Worm (Caenorhabditis elegans) whole organism, L1 larva: ENCODE data around the gene Y50E8A.22.
"Not testable (repeated sequence)": the region's sequence is repeated elsewhere in the genome, so short reads cannot be mapped to it uniquely, and the experiment has no call there.

Experiments used
- C34B4.2 ChIP-seq: sonication (generic microtip); optimal IDR thresholded peaks from 2 replicates; lab custom pipeline; 2017; ENCODE audit warnings: mild to moderate bottlenecking, missing genetic modification characterization, missing compliant biosample characterization
- aly-2 ChIP-seq: fragments of 150-350 bp; optimal IDR thresholded peaks from 2 replicates; lab custom pipeline; 2014; ENCODE audit warnings: missing biosample characterization, missing genetic modification characterization
- ama-1 ChIP-seq: fragments of 150-350 bp; optimal IDR thresholded peaks from 2 replicates; lab custom pipeline; 2014
- blmp-1 ChIP-seq: fragments of 150-350 bp; optimal IDR thresholded peaks from 2 replicates; lab custom pipeline; 2014; ENCODE audit warnings: missing biosample characterization, missing genetic modification characterization
- ceh-82 ChIP-seq, 3 experiments: fragments of 150-350 bp in 1 of 3; sonication (generic microtip) in 2 of 3; optimal IDR thresholded peaks; 2 replicates each; lab custom pipeline; 2014 to 2017; ENCODE audit warnings: missing biosample characterization in 3 of 3, missing genetic modification characterization in 3 of 3
- ceh-90 ChIP-seq: sonication (generic microtip); optimal IDR thresholded peaks from 2 replicates; lab custom pipeline; 2016; ENCODE audit warnings: missing genetic modification characterization, missing compliant biosample characterization
- ces-1 ChIP-seq: fragments of 150-350 bp; optimal IDR thresholded peaks from 2 replicates; lab custom pipeline; 2014; ENCODE audit warnings: missing biosample characterization, missing genetic modification reagents, missing genetic modification characterization
- dpl-1 ChIP-seq, 3 experiments: fragments of 150-350 bp in 2 of 3; sonication (generic microtip) in 1 of 3; optimal IDR thresholded peaks; 2 replicates each; lab custom pipeline; 2014 to 2017; ENCODE audit warnings: missing biosample characterization in 3 of 3, missing genetic modification characterization in 3 of 3, missing genetic modification reagents in 3 of 3
- efl-1 ChIP-seq, 4 experiments: fragments of 150-350 bp; optimal IDR thresholded peaks in 3 of 4; peaks in 1 of 4; 1 replicate in 1 of 4; 2 replicates in 3 of 4; lab custom pipeline; 2014; ENCODE audit warnings: missing biosample characterization in 2 of 4, missing genetic modification characterization in 2 of 4, missing genetic modification reagents in 2 of 4
- egl-27 ChIP-seq, 2 experiments: fragments of 150-350 bp in 1 of 2; sonication (generic microtip); optimal IDR thresholded peaks; 3 replicates each; lab custom pipeline; 2017 to 2018; ENCODE audit warnings: missing biosample characterization in 2 of 2, missing genetic modification characterization in 2 of 2, missing genetic modification reagents in 2 of 2
- elt-3 ChIP-seq, 6 experiments: fragments of 150-350 bp in 1 of 6; sonication (generic microtip); optimal IDR thresholded peaks; 2 replicates each; lab custom pipeline; 2017 to 2018; ENCODE audit warnings: missing biosample characterization in 6 of 6, missing genetic modification characterization in 6 of 6, inconsistent platforms in 1 of 6
- fkh-8 ChIP-seq: sonication (generic microtip); optimal IDR thresholded peaks from 2 replicates; lab custom pipeline; 2016; ENCODE audit warnings: mild to moderate bottlenecking, missing genetic modification characterization, missing compliant biosample characterization
- fos-1 ChIP-seq: fragments of 150-350 bp; optimal IDR thresholded peaks from 2 replicates; lab custom pipeline; 2014; ENCODE audit warnings: missing biosample characterization, missing genetic modification characterization
- jun-1 ChIP-seq: fragments of 150-350 bp; optimal IDR thresholded peaks from 2 replicates; lab custom pipeline; 2014; ENCODE audit warnings: missing biosample characterization, missing genetic modification reagents, missing genetic modification characterization
- lin-14 ChIP-seq: fragments of 200-800 bp; sonication (Bioruptor generic); optimal IDR thresholded peaks from 2 replicates; lab custom pipeline; 2018; ENCODE audit warnings: mild to moderate bottlenecking, missing genetic modification characterization, moderate library complexity, missing compliant biosample characterization
- lin-35 ChIP-seq, 2 experiments: fragments of 150-350 bp; optimal IDR thresholded peaks; 2 replicates each; lab custom pipeline; 2014; ENCODE audit warnings: missing biosample characterization in 2 of 2, missing genetic modification characterization in 2 of 2, missing genetic modification reagents in 2 of 2
- lin-39 ChIP-seq: fragments of 150-350 bp; optimal IDR thresholded peaks from 2 replicates; lab custom pipeline; 2014; ENCODE audit warnings: missing biosample characterization, missing genetic modification reagents, missing genetic modification characterization
- lsy-2 ChIP-seq, 2 experiments: fragments of 150-350 bp; optimal IDR thresholded peaks; 2 replicates each; lab custom pipeline; 2014; ENCODE audit warnings: missing biosample characterization in 2 of 2, missing genetic modification characterization in 2 of 2
- nhr-12 ChIP-seq: sonication (generic microtip); optimal IDR thresholded peaks from 2 replicates; lab custom pipeline; 2017; ENCODE audit warnings: missing biosample characterization, missing genetic modification characterization
- nhr-19 ChIP-seq: fragments of 200-800 bp; sonication (Bioruptor generic); conservative IDR thresholded peaks from 2 replicates; pipeline ENCODE4 v1.3.6; 2022; ENCODE audit warnings: missing genetic modification characterization, missing compliant biosample characterization
- nhr-47 ChIP-seq: sonication (generic microtip); optimal IDR thresholded peaks from 2 replicates; lab custom pipeline; 2016; ENCODE audit warnings: mild to moderate bottlenecking, missing genetic modification characterization, moderate library complexity, missing compliant biosample characterization
- nhr-71 ChIP-seq: sonication (generic microtip); optimal IDR thresholded peaks from 2 replicates; lab custom pipeline; 2016; ENCODE audit warnings: mild to moderate bottlenecking, missing genetic modification characterization, moderate library complexity, missing compliant biosample characterization
- nhr-76 ChIP-seq: sonication (generic microtip); optimal IDR thresholded peaks from 2 replicates; lab custom pipeline; 2017; ENCODE audit warnings: missing biosample characterization, missing genetic modification characterization
- nhr-77 ChIP-seq: fragments of 150-350 bp; optimal IDR thresholded peaks from 2 replicates; lab custom pipeline; 2014; ENCODE audit warnings: missing biosample characterization, missing genetic modification characterization
- nhr-84 ChIP-seq: sonication (generic microtip); optimal IDR thresholded peaks from 2 replicates; lab custom pipeline; 2017; ENCODE audit warnings: missing biosample characterization, missing genetic modification characterization
- nhr-85 ChIP-seq: sonication (generic microtip); peaks from one replicate; lab custom pipeline; 2016; ENCODE audit warnings: missing genetic modification characterization, inconsistent platforms, missing compliant biosample characterization
- pax-3 ChIP-seq: fragments of 200-800 bp; sonication (Bioruptor generic); optimal IDR thresholded peaks from 2 replicates; lab custom pipeline; 2018; ENCODE audit warnings: mild to moderate bottlenecking, missing genetic modification characterization, moderate library complexity, missing compliant biosample characterization
- rnt-1 ChIP-seq: sonication (generic microtip); optimal IDR thresholded peaks from 2 replicates; lab custom pipeline; 2016; ENCODE audit warnings: mild to moderate bottlenecking, missing genetic modification characterization, moderate library complexity, missing compliant biosample characterization
- skn-1 ChIP-seq: fragments of 150-350 bp; optimal IDR thresholded peaks from 2 replicates; lab custom pipeline; 2014; ENCODE audit warnings: missing biosample characterization, missing genetic modification characterization
- snpc-4 ChIP-seq: fragments of 150-350 bp; optimal IDR thresholded peaks from 2 replicates; lab custom pipeline; 2014; ENCODE audit warnings: missing biosample characterization, missing genetic modification characterization
- sptf-1 ChIP-seq: fragments of 150-350 bp; optimal IDR thresholded peaks from 2 replicates; lab custom pipeline; 2014; ENCODE audit warnings: missing biosample characterization, missing genetic modification characterization
- swsn-7 ChIP-seq: sonication (generic microtip); optimal IDR thresholded peaks from 2 replicates; lab custom pipeline; 2016; ENCODE audit warnings: missing genetic modification characterization, missing compliant biosample characterization
- unc-130 ChIP-seq: fragments of 150-350 bp; optimal IDR thresholded peaks from 2 replicates; lab custom pipeline; 2017; ENCODE audit warnings: missing biosample characterization, missing genetic modification characterization, inconsistent platforms
- unc-62 ChIP-seq: fragments of 150-350 bp; optimal IDR thresholded peaks from 2 replicates; lab custom pipeline; 2014; ENCODE audit warnings: missing biosample characterization, missing genetic modification reagents, missing genetic modification characterization
- unc-98 ChIP-seq: fragments of 200-800 bp; sonication (Bioruptor generic); IDR thresholded peaks from 2 replicates; pipeline ENCODE4 v1.3.6; 2022; ENCODE audit warnings: missing genetic modification characterization, missing compliant biosample characterization

Y50E8A.22 gene

DNA sequence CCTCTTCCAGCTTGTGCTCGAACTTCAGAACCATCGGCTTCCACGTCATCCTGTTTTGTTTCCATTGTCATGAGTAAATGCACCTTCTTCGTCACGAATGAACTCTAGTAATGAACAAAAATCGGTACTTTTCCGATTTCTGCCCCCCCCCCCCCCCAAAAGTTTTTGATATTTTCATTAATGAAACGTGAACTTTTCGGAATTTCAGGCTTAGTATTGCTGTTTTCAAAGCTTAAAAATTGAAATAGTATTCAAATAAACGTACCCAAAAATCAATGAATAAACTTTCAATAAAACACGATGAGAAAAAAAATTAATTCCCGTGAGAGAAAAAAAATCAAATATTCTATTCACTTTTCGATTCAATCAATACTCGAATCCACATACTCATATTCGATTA, 30.8 kb upstream of the Y50E8A.22 start, which contains the start of the genes scrm-7 and Y50E8A.10:
TSS of gene scrm-7 (minus strand) at position 101 of the 400 bp plus-strand sequence.
TSS of gene Y50E8A.10 (plus strand) at position 353 of the 400 bp plus-strand sequence.
- no peak for TF ChIP-seq unc-130 (tag; lab: Kevin White, UChicago)
- no peak for TF ChIP-seq ceh-90 (tag; lab: Kevin White, UChicago)
- no peak for TF ChIP-seq nhr-12 (tag; lab: Kevin White, UChicago)
- no peak for TF ChIP-seq efl-1 (optimal IDR thresholded peaks at IDR 0.05; lab: Kevin White, UChicago)
- TF ChIP-seq efl-1 (GFP tag; optimal IDR thresholded peaks at IDR 0.05 in 1 of 2; lab: Kevin White, UChicago): no peak
- no peak for TF ChIP-seq fkh-8 (tag; lab: Kevin White, UChicago)
- no peak for TF ChIP-seq nhr-84 (tag; lab: Kevin White, UChicago)
- no peak for TF ChIP-seq blmp-1 (tag; lab: Kevin White, UChicago)

DNA sequence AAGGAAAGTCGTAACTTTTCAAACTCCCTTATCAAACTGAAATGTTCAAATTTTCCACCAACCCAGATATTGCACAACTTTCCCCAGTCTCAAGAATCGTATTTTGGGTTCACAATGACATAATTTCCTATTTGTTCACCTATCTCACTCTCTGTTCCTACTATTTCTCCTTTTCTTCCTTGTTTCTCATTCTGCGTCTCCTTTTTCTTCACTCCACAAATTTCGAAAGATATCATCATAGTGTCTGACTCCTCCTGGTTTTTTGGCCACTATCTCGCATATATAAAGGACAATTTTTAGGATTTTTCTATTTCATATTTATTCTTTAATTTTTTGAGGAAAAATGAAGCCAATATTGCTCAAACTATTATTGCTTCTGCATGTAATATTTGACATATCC, 24.2 kb upstream of the Y50E8A.22 start, which contains the start of gene haf-7:
TSS of gene haf-7 (plus strand) at position 211 of the 400 bp plus-strand sequence.
- peak; percentile 36 for TF ChIP-seq rnt-1 (tag; lab: Kevin White, UChicago)
- TF ChIP-seq jun-1 (tag; lab: Kevin White, UChicago): peak; percentile 21
- TF ChIP-seq lin-35 (GFP tag; optimal IDR thresholded peaks at IDR 0.05; lab: Kevin White, UChicago): peak; percentile 22 to 33
- peak in 2 of 6 experiments; percentile 10 to 44 for TF ChIP-seq elt-3 (tag; optimal IDR thresholded peaks at IDR 0.05; lab: Kevin White, UChicago)
- TF ChIP-seq fos-1 (tag; lab: Kevin White, UChicago): peak; percentile 22
- TF ChIP-seq efl-1 (optimal IDR thresholded peaks at IDR 0.05; lab: Kevin White, UChicago): peak; percentile 39 to 50
- TF ChIP-seq efl-1 (GFP tag; optimal IDR thresholded peaks at IDR 0.05 in 1 of 2; lab: Kevin White, UChicago): no peak
- peak in 1 of 2 experiments; percentile 67 for TF ChIP-seq lsy-2 (tag; optimal IDR thresholded peaks at IDR 0.05; lab: Kevin White, UChicago)
- TF ChIP-seq nhr-19: no peak
- TF ChIP-seq ama-1 (lab: Kevin White, UChicago): no peak
- no peak for TF ChIP-seq nhr-76 (tag; lab: Kevin White, UChicago)
- peak in 2 of 3 experiments; percentile 1 to 11 for TF ChIP-seq dpl-1 (GFP tag; optimal IDR thresholded peaks at IDR 0.05; lab: Kevin White, UChicago)
- TF ChIP-seq skn-1 (tag; lab: Kevin White, UChicago): peak; percentile 83

DNA sequence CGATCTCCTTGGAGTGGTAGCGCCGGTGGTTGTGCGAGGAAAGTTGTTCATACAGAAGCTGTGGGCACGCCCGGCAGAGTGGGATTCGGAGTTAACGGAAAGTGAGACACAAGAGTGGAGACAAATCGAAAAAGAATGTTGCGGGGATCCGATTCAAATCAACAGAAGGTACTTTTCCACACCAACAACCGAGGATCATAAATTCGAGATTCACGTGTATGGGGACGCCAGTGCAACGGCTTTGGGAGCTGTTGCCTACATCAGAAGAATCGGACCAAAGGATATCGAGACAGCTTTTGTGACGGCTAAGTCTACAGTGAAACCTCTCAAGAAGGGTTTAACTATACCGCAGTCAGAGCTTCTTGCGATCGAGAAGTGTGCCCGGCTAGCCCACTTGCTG, 14.7 kb upstream of the Y50E8A.22 start:
- TF ChIP-seq ceh-82 (tag; optimal IDR thresholded peaks at IDR 0.05; lab: Kevin White, UChicago) (no peak), efl-1 (optimal IDR thresholded peaks at IDR 0.05; lab: Kevin White, UChicago) (no peak), efl-1 (GFP tag; optimal IDR thresholded peaks at IDR 0.05 in 1 of 2; lab: Kevin White, UChicago) (peak in 1 of 2 experiments; percentile 79)

DNA sequence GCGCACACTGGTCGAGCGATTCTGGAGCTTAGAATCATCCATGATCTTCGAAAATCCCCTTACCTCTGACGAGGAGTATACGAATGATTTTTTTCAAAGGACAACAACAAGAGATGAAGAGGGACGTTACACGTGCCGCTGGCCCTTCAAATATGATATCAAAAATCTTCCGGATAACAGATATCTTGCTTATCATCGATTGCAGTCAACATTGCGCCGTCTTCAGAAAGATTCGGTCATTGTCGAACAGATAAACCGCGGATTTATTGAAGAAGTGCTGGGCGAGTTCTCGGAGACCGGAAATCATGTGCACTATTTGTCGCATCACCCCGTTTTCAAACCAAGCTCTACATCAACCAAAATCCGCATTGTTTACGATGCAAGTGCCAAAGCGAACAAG, 13.7 kb upstream of the Y50E8A.22 start:
- TF ChIP-seq unc-98 (GFP tag; lab: Robert Waterston, UW) (no peak), efl-1 (optimal IDR thresholded peaks at IDR 0.05; lab: Kevin White, UChicago) (no peak), efl-1 (GFP tag; optimal IDR thresholded peaks at IDR 0.05 in 1 of 2; lab: Kevin White, UChicago) (peak in 1 of 2 experiments; percentile 12), nhr-71 (tag; lab: Kevin White, UChicago) (no peak), ceh-90 (tag; lab: Kevin White, UChicago) (no peak)

DNA sequence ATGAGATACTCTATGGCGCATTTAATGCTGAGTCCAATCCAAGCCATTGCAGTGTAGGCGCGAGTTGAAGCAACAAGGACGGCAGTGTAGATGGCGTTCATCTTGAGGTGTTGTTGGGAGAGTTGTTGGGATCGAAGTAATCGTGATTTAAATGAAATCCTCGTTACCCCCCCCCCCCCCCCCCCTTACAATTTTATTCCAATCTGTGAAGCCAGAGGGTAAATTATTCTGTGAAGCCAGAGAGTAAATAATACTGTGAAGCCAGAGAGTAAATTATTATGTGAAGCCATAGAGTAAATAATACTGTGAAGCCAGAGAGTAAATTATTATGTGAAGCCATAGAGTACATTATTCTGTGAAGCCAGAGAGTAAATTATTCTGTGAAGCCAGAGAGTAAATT, 1.5 kb upstream of the Y50E8A.22 start, which contains the start of gene nspa-10:
TSS of gene nspa-10 (minus strand) at position 101 of the 400 bp plus-strand sequence.
- TF ChIP-seq snpc-4 (tag; lab: Kevin White, UChicago); pax-3; lin-14 (GFP tag; lab: Kevin White, UChicago): not testable (repeated sequence)

DNA sequence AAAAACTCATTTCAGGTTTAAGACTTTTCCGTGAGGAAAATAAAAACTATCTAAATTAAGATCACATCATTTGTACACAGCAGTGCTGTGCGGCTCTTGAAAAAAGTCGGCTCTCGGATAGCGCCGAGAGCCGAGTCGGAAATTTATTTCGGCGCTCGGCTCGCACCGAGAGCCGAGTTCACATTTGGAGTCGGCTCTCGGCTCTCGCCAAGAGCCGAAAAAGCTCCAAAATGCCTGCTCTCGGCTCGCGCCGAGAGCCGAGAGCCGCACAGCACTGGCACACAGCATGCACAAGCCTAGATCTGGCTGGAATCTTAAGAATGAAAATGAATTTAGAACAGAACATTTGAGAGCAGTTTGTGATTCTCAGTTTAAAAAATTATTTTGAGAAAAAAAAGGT, 1.9 kb downstream of the Y50E8A.22 start:
- TF ChIP-seq unc-62 (GFP tag; lab: Kevin White, UChicago): no peak
- TF ChIP-seq nhr-77: no peak
- TF ChIP-seq ces-1 (GFP tag; lab: Kevin White, UChicago): no peak
- TF ChIP-seq swsn-7 (tag; lab: Kevin White, UChicago): no peak
- no peak for TF ChIP-seq blmp-1 (tag; lab: Kevin White, UChicago)
- no peak for TF ChIP-seq lin-39 (tag; lab: Kevin White, UChicago)
- no peak for TF ChIP-seq aly-2
- no peak for TF ChIP-seq egl-27 (tag; optimal IDR thresholded peaks at IDR 0.05; lab: Kevin White, UChicago)
- no peak for TF ChIP-seq nhr-84 (tag; lab: Kevin White, UChicago)
- TF ChIP-seq ceh-82 (tag; optimal IDR thresholded peaks at IDR 0.05; lab: Kevin White, UChicago): no peak
- TF ChIP-seq nhr-47: no peak
- no peak for TF ChIP-seq C34B4.2 (tag; lab: Kevin White, UChicago)
- no peak for TF ChIP-seq lsy-2 (tag; optimal IDR thresholded peaks at IDR 0.05; lab: Kevin White, UChicago)
- TF ChIP-seq nhr-85 (tag; lab: Kevin White, UChicago): no peak
- TF ChIP-seq sptf-1 (tag; lab: Kevin White, UChicago): no peak
